Worm (Caenorhabditis elegans): Measurements from ENCODE around the gene kin-18.

The kin-18 gene

DNA sequence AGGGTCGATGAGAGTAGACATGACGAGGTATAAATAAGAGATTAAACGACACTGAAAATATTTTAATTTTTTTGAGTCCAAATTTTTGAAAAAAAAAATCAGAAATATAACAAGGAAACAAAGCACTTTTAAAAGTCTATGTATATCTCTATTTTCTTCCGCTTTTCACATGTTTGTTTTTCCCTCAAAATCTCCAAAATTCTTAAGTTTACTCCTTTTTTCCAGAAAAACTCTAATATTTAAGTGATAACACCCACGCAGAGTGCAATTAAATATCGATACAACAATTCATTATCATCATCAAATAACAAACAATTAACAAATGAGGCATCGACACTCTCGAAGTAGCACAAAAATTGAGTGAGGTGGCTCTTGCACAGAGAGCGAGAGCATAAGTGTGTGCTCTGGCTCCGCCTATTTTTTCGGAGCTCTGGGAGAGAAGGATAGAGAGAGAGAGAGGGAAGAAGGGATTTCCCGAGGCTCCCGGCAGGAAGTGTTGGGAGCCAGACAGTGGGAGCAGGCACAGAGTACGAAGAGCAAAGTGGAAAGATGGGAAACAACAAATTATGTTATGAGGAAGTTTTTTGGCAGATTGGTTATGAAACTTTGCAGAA, 39.4 kb downstream of the kin-18 start, which contains the start of gene anmt-2:
TSS of gene anmt-2 (minus strand) at position 51 of the 614 bp plus-strand sequence.
- TF ChIP-seq egl-13 (tag; optimal IDR thresholded peaks at IDR 0.05) (no peak), lin-14 (GFP tag; optimal IDR thresholded peaks at IDR 0.05) (peak; percentile 50), ceh-63 (GFP tag; optimal IDR thresholded peaks at IDR 0.05) (no peak), lin-39 (tag; optimal IDR thresholded peaks at IDR 0.05) (no peak), sptf-1 (tag; optimal IDR thresholded peaks at IDR 0.05) (no peak), lsy-2 (tag; optimal IDR thresholded peaks at IDR 0.05) (peak in 1 of 2 experiments; percentile 15), tbx-2 (tag; optimal IDR thresholded peaks at IDR 0.05) (peak; percentile 3), ztf-11 (tag; optimal IDR thresholded peaks at IDR 0.05) (no peak), nhr-71 (tag; optimal IDR thresholded peaks at IDR 0.05) (peak; percentile 58), dpl-1 (GFP tag; optimal IDR thresholded peaks at IDR 0.05) (no peak), alr-1 (tag; optimal IDR thresholded peaks at IDR 0.05; ENCODE audit: borderline replicate concordance) (no peak), unc-30 (tag; optimal IDR thresholded peaks at IDR 0.05) (no peak), zip-4 (GFP tag; optimal IDR thresholded peaks at IDR 0.05) (no peak), sox-4 (tag; optimal IDR thresholded peaks at IDR 0.05) (no peak), swsn-7 (tag; optimal IDR thresholded peaks at IDR 0.05) (no peak), ceh-88 (GFP tag; IDR thresholded peaks at IDR 0.05) (no peak), egl-27 (tag; optimal IDR thresholded peaks at IDR 0.05) (no peak), nhr-76 (tag; optimal IDR thresholded peaks at IDR 0.05) (no peak), skn-1 (tag; optimal IDR thresholded peaks at IDR 0.05) (no peak), ama-1 (optimal IDR thresholded peaks at IDR 0.05) (no peak), aha-1 (tag; optimal IDR thresholded peaks at IDR 0.05) (no peak), nhr-90 (tag; optimal IDR thresholded peaks at IDR 0.05; ENCODE audit: poor library complexity) (no peak), snu-23 (GFP tag; optimal IDR thresholded peaks at IDR 0.05) (peak; percentile 15), hlh-4 (tag; optimal IDR thresholded peaks at IDR 0.05) (no peak), ztf-4 (tag; optimal IDR thresholded peaks at IDR 0.05) (no peak), unc-86 (tag; optimal IDR thresholded peaks at IDR 0.05) (no peak), lir-3 (tag; optimal IDR thresholded peaks at IDR 0.05; ENCODE audit: poor library complexity) (no peak), lin-15B (tag; optimal IDR thresholded peaks at IDR 0.05) (no peak), pax-3 (tag; optimal IDR thresholded peaks at IDR 0.05) (no peak), nhr-84 (tag; optimal IDR thresholded peaks at IDR 0.05) (no peak), ceh-90 (tag; optimal IDR thresholded peaks at IDR 0.05) (no peak), nhr-47 (tag; optimal IDR thresholded peaks at IDR 0.05) (no peak), dsc-1 (tag; optimal IDR thresholded peaks at IDR 0.05) (peak; percentile 43), nhr-11 (tag; optimal IDR thresholded peaks at IDR 0.05) (no peak), ces-1 (GFP tag; optimal IDR thresholded peaks at IDR 0.05) (no peak), nhr-85 (tag) (no peak), rnt-1 (tag; optimal IDR thresholded peaks at IDR 0.05) (peak; percentile 50), unc-130 (tag; optimal IDR thresholded peaks at IDR 0.05) (no peak), snpc-4 (tag; optimal IDR thresholded peaks at IDR 0.05) (no peak), pag-3 (tag; optimal IDR thresholded peaks at IDR 0.05; ENCODE audit: borderline replicate concordance, insufficient read depth) (no peak), nhr-20 (tag; optimal IDR thresholded peaks at IDR 0.05) (no peak)

DNA sequence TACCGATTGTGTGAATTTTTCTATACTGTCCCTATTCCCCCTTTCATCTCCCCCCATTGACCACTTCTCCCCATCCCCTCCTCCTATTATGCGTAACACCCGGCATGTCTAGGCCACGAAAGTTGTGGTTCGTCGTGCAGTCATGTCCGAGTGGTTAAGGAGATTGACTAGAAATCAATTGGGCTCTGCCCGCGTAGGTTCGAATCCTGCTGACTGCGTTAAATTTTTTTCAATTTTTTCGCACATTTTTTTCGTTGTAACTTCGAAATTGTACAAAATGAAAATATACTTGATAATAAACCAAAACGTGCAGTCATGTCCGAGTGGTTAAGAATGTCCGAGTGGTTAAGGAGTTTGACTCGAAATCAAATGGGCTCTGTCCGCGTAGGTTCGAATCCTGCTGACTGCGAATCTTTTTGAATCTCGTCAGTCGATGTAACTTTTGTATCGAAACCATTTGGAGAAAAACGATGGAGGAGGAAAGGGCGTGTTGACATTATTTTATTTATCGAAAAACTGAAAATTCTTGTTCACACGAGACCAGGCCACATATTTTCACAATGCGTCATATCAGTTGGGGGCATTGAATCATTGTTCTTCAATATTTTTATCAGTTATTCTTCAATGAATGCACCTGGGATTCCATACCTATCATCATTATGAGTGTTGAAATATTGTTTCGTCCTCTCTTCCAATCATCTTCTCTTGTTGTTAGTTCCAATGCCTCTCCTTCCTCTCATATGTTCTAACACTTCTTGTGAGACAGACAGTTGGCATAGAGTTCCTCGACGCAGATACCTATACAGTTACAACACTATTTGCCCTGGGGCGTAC, 40.4 kb downstream of the kin-18 start, which contains the start of gene nfm-1:
TSS of gene nfm-1 (plus strand) at position 812 of the 834 bp plus-strand sequence.
- TF ChIP-seq ceh-82 (tag; optimal IDR thresholded peaks at IDR 0.05): peak in 2 of 3 experiments; percentile 62 to 73
- no peak for TF ChIP-seq zip-4 (GFP tag; optimal IDR thresholded peaks at IDR 0.05)
- peak; percentile 10 for TF ChIP-seq sup-37 (GFP tag; optimal IDR thresholded peaks at IDR 0.05)
- no peak for TF ChIP-seq unc-62 (GFP tag; optimal IDR thresholded peaks at IDR 0.05)
- no peak for TF ChIP-seq fkh-10 (GFP tag; optimal IDR thresholded peaks at IDR 0.05)
- no peak for TF ChIP-seq C04F5.9 (tag; optimal IDR thresholded peaks at IDR 0.05)
- TF ChIP-seq ceh-63 (GFP tag; optimal IDR thresholded peaks at IDR 0.05): no peak
- TF ChIP-seq nhr-237 (tag; optimal IDR thresholded peaks at IDR 0.05): peak; percentile 33
- no peak for TF ChIP-seq sox-4 (tag; optimal IDR thresholded peaks at IDR 0.05)
- TF ChIP-seq jun-1 (tag; optimal IDR thresholded peaks at IDR 0.05): no peak
- TF ChIP-seq egl-27 (tag; optimal IDR thresholded peaks at IDR 0.05): peak in 1 of 2 experiments; percentile 3
- peak; percentile 72 for TF ChIP-seq lin-14 (GFP tag; optimal IDR thresholded peaks at IDR 0.05)
- peak; percentile 30; the same call in 1 of the 2 replicates for TF ChIP-seq unc-98 (GFP tag; IDR thresholded peaks at IDR 0.05)
- no peak for TF ChIP-seq unc-30 (tag; optimal IDR thresholded peaks at IDR 0.05)
- TF ChIP-seq unc-130 (tag; optimal IDR thresholded peaks at IDR 0.05): peak; percentile 64
- no peak for TF ChIP-seq nhr-84 (tag; optimal IDR thresholded peaks at IDR 0.05)
- peak; percentile 50 to 62 for TF ChIP-seq efl-1 (optimal IDR thresholded peaks at IDR 0.05)
- TF ChIP-seq efl-1 (GFP tag; optimal IDR thresholded peaks at IDR 0.05 in 1 of 2): peak; percentile 30 to 93
